Fruit fly (Drosophila melanogaster) whole organism, embryonic: ENCODE results near the gene scpr-B.

Source experiments
- Aef1 ChIP-seq: fragments of 200-800 bp; sonication (Bioruptor generic); IDR thresholded peaks from 3 replicates; pipeline ENCODE4 v1.3.6; 2022; ENCODE audit warnings: missing biosample characterization, missing genetic modification characterization
- B-H1 ChIP-seq: fragments of 200-800 bp; sonication (Bioruptor generic); IDR thresholded peaks from 3 replicates; pipeline ENCODE4 v1.3.6; 2022; ENCODE audit warnings: missing biosample characterization, missing genetic modification characterization
- CG12071 ChIP-seq: fragments of 200-800 bp; sonication (Bioruptor generic); optimal IDR thresholded peaks from 3 replicates; lab custom pipeline; 2018; ENCODE audit warnings: missing biosample characterization, mild to moderate bottlenecking, missing genetic modification characterization
- CG14667 ChIP-seq: fragments of 200-800 bp; sonication (Bioruptor generic); IDR thresholded peaks from 2 replicates; pipeline ENCODE4 v1.3.6; 2022; ENCODE audit warnings: missing biosample characterization, missing genetic modification characterization
- CG14965 ChIP-seq: fragments of 200-800 bp; sonication (Bioruptor generic); optimal IDR thresholded peaks from 2 replicates; lab custom pipeline; 2016; ENCODE audit warnings: missing biosample characterization, missing genetic modification characterization, borderline replicate concordance
- CG16779 ChIP-seq: fragments of 200-800 bp; sonication (Bioruptor generic); IDR thresholded peaks from 2 replicates; pipeline ENCODE4 v1.3.6; 2022; ENCODE audit warnings: missing biosample characterization, missing genetic modification characterization
- CG18764 ChIP-seq: fragments of 200-800 bp; sonication (Bioruptor generic); optimal IDR thresholded peaks from 3 replicates; lab custom pipeline; 2016; ENCODE audit warnings: missing biosample characterization, missing genetic modification characterization
- CG31365 ChIP-seq: fragments of 200-800 bp; sonication (Bioruptor generic); optimal IDR thresholded peaks from 2 replicates; lab custom pipeline; 2018; ENCODE audit warnings: missing biosample characterization, mild to moderate bottlenecking, missing genetic modification characterization
- CG31388 ChIP-seq: fragments of 200-800 bp; sonication (Bioruptor generic); optimal IDR thresholded peaks from 2 replicates; lab custom pipeline; 2016; ENCODE audit warnings: missing biosample characterization, missing genetic modification characterization
- CG3281 ChIP-seq: fragments of 200-800 bp; sonication (Bioruptor generic); optimal IDR thresholded peaks from 3 replicates; lab custom pipeline; 2017; ENCODE audit warnings: missing biosample characterization, mild to moderate bottlenecking, missing genetic modification characterization
- CG3407 ChIP-seq: fragments of 200-800 bp; sonication (Bioruptor generic); optimal IDR thresholded peaks from 2 replicates; lab custom pipeline; 2018; ENCODE audit warnings: missing biosample characterization, mild to moderate bottlenecking, missing genetic modification characterization
- CG3838 ChIP-seq: fragments of 200-800 bp; sonication (Bioruptor generic); optimal IDR thresholded peaks from 3 replicates; lab custom pipeline; 2016; ENCODE audit warnings: missing biosample characterization, missing genetic modification characterization
- CG42726 ChIP-seq: fragments of 200-800 bp; sonication (Bioruptor generic); IDR thresholded peaks from 2 replicates; pipeline ENCODE4 v1.3.6; 2022; ENCODE audit warnings: missing biosample characterization, missing genetic modification characterization; ENCODE audit not compliant: partially characterized antibody
- CG4424 ChIP-seq: fragments of 200-800 bp; sonication (Bioruptor generic); optimal IDR thresholded peaks from 3 replicates; lab custom pipeline; 2016; ENCODE audit warnings: missing biosample characterization, missing genetic modification characterization
- CG7271 ChIP-seq: fragments of 200-800 bp; sonication (Bioruptor generic); optimal IDR thresholded peaks from 2 replicates; lab custom pipeline; 2018; ENCODE audit warnings: missing biosample characterization, mild to moderate bottlenecking, missing genetic modification characterization, moderate library complexity
- CG7357 ChIP-seq: fragments of 200-800 bp; sonication (Bioruptor generic); IDR thresholded peaks from 3 replicates; pipeline ENCODE4 v1.3.6; 2022; ENCODE audit warnings: missing biosample characterization, missing genetic modification characterization
- CG7839 ChIP-seq: fragments of 200-800 bp; sonication (Bioruptor generic); optimal IDR thresholded peaks from 3 replicates; lab custom pipeline; 2018; ENCODE audit warnings: missing biosample characterization, mild to moderate bottlenecking, missing genetic modification characterization, moderate library complexity
- CG8765 ChIP-seq: fragments of 200-800 bp; sonication (Bioruptor generic); IDR thresholded peaks from 2 replicates; pipeline ENCODE4 v1.3.6; 2022; ENCODE audit warnings: missing biosample characterization, missing genetic modification characterization
- Camta ChIP-seq: fragments of 200-800 bp; sonication (Bioruptor generic); optimal IDR thresholded peaks from 2 replicates; lab custom pipeline; 2016; ENCODE audit warnings: missing biosample characterization, missing genetic modification characterization
- E2f2 ChIP-seq: fragments of 200-800 bp; sonication (Bioruptor generic); IDR thresholded peaks from 2 replicates; pipeline ENCODE4 v1.3.6; 2022; ENCODE audit warnings: missing biosample characterization, missing genetic modification characterization
- Elba2 ChIP-seq: fragments of 200-800 bp; sonication (Bioruptor generic); optimal IDR thresholded peaks from 3 replicates; lab custom pipeline; 2016; ENCODE audit warnings: missing biosample characterization, missing genetic modification characterization
- Hr3 ChIP-seq: fragments of 200-800 bp; sonication (Bioruptor generic); optimal IDR thresholded peaks from 3 replicates; lab custom pipeline; 2016; ENCODE audit warnings: missing biosample characterization, missing genetic modification characterization
- Nf-YB ChIP-seq: fragments of 200-800 bp; sonication (Bioruptor generic); optimal IDR thresholded peaks from 3 replicates; lab custom pipeline; 2019; ENCODE audit warnings: missing biosample characterization, mild to moderate bottlenecking, missing genetic modification characterization, moderate library complexity
- Optix ChIP-seq: fragments of 200-800 bp; sonication (Bioruptor generic); IDR thresholded peaks from 3 replicates; pipeline ENCODE4 v1.3.6; 2022; ENCODE audit warnings: missing biosample characterization, missing genetic modification characterization
- Ptx1 ChIP-seq: fragments of 200-800 bp; sonication (Bioruptor generic); IDR thresholded peaks from 2 replicates; pipeline ENCODE4 v1.3.6; 2022; ENCODE audit warnings: missing biosample characterization, missing genetic modification characterization
- Rx ChIP-seq: fragments of 200-800 bp; sonication (Bioruptor generic); IDR thresholded peaks from 2 replicates; pipeline ENCODE4 v1.3.6; 2022; ENCODE audit warnings: missing biosample characterization, missing genetic modification characterization
- Taf1 ChIP-seq: fragments of 200-800 bp; sonication (Bioruptor generic); IDR thresholded peaks from 2 replicates; pipeline ENCODE4 v1.3.6; 2022; ENCODE audit warnings: missing biosample characterization, missing genetic modification characterization
- ase ChIP-seq: fragments of 200-800 bp; sonication (Bioruptor generic); IDR thresholded peaks from 3 replicates; pipeline ENCODE4 v1.3.6; 2022; ENCODE audit warnings: missing biosample characterization, missing genetic modification characterization
- bbx ChIP-seq: fragments of 200-800 bp; sonication (Bioruptor generic); IDR thresholded peaks from 2 replicates; pipeline ENCODE4 v1.3.6; 2022; ENCODE audit warnings: missing biosample characterization, missing genetic modification characterization; ENCODE audit not compliant: partially characterized antibody
- bsh ChIP-seq, 2 experiments: fragments of 200-800 bp; sonication (Bioruptor generic); optimal IDR thresholded peaks; 2 replicates each; lab custom pipeline; 2017 to 2018; ENCODE audit warnings: mild to moderate bottlenecking in 2 of 2, missing biosample characterization in 2 of 2, missing genetic modification characterization in 2 of 2, moderate library complexity in 1 of 2
- cas ChIP-seq: fragments of 200-800 bp; sonication (Bioruptor generic); IDR thresholded peaks from 2 replicates; pipeline ENCODE4 v1.3.6; 2022; ENCODE audit warnings: missing biosample characterization, missing genetic modification characterization
- dan ChIP-seq: fragments of 200-800 bp; sonication (Bioruptor generic); IDR thresholded peaks from 2 replicates; pipeline ENCODE4 v1.3.6; 2022; ENCODE audit warnings: missing biosample characterization, missing genetic modification characterization
- fd102C ChIP-seq: fragments of 200-800 bp; sonication (Bioruptor generic); optimal IDR thresholded peaks from 2 replicates; lab custom pipeline; 2018; ENCODE audit warnings: missing biosample characterization, mild to moderate bottlenecking, missing genetic modification characterization, moderate library complexity
- fu2 ChIP-seq: fragments of 200-800 bp; sonication (Bioruptor generic); optimal IDR thresholded peaks from 2 replicates; lab custom pipeline; 2016; ENCODE audit warnings: missing biosample characterization, missing genetic modification characterization
- gsb-n ChIP-seq: fragments of 200-800 bp; sonication (Bioruptor generic); optimal IDR thresholded peaks from 3 replicates; lab custom pipeline; 2018; ENCODE audit warnings: missing biosample characterization, mild to moderate bottlenecking, missing genetic modification characterization
- hb ChIP-seq: fragments of 200-800 bp; sonication (Bioruptor generic); IDR thresholded peaks from 3 replicates; pipeline ENCODE4 v1.3.6; 2022; ENCODE audit warnings: missing biosample characterization, missing genetic modification characterization; ENCODE audit not compliant: partially characterized antibody
- lov ChIP-seq, 2 experiments: fragments of 200-800 bp in 1 of 2; fragments of >200 bp in 1 of 2; sonication (Bioruptor generic) in 1 of 2; IDR thresholded peaks in 1 of 2; optimal IDR thresholded peaks in 1 of 2; 2 replicates in 1 of 2; 3 replicates in 1 of 2; pipeline versions ENCODE4 v1.3.6 to Lab custom; 2017 to 2022; ENCODE audit warnings: missing biosample characterization in 1 of 2, missing genetic modification characterization in 1 of 2
- mam ChIP-seq: fragments of 200-800 bp; sonication (Bioruptor generic); optimal IDR thresholded peaks from 3 replicates; lab custom pipeline; 2016; ENCODE audit warnings: missing biosample characterization, missing genetic modification characterization
- nau ChIP-seq: fragments of 200-800 bp; sonication (Bioruptor generic); optimal IDR thresholded peaks from 3 replicates; lab custom pipeline; 2017; ENCODE audit warnings: missing biosample characterization, mild to moderate bottlenecking, missing genetic modification characterization, missing genetic modification reagents
- org-1 ChIP-seq: fragments of 200-800 bp; sonication (Bioruptor generic); optimal IDR thresholded peaks from 2 replicates; lab custom pipeline; 2017; ENCODE audit warnings: missing biosample characterization, missing genetic modification characterization
- p53 ChIP-seq: fragments of 200-800 bp; sonication (Bioruptor generic); optimal IDR thresholded peaks from 2 replicates; lab custom pipeline; 2016; ENCODE audit warnings: missing biosample characterization, missing genetic modification characterization
- pb ChIP-seq: fragments of 200-800 bp; sonication (Bioruptor generic); optimal IDR thresholded peaks from 3 replicates; lab custom pipeline; 2016; ENCODE audit warnings: missing biosample characterization, missing genetic modification characterization
- rib ChIP-seq: fragments of 200-800 bp; sonication (Bioruptor generic); IDR thresholded peaks from 2 replicates; pipeline ENCODE4 v1.3.6; 2022; ENCODE audit warnings: missing biosample characterization, missing genetic modification characterization
- sc ChIP-seq, 3 experiments: fragments of >200 bp in 2 of 3; fragments of 200-800 bp in 1 of 3; sonication (Bioruptor generic) in 1 of 3; optimal IDR thresholded peaks; 2 replicates in 2 of 3; 3 replicates in 1 of 3; lab custom pipeline; 2017; ENCODE audit warnings: mild to moderate bottlenecking in 1 of 3, missing biosample characterization in 1 of 3, missing genetic modification characterization in 1 of 3, missing genetic modification reagents in 1 of 3
- sisA ChIP-seq: fragments of 200-800 bp; sonication (Bioruptor generic); IDR thresholded peaks from 2 replicates; pipeline ENCODE4 v1.3.6; 2022; ENCODE audit warnings: missing biosample characterization, missing genetic modification characterization
- stwl ChIP-seq: fragments of 200-800 bp; sonication (Bioruptor generic); optimal IDR thresholded peaks from 3 replicates; lab custom pipeline; 2018; ENCODE audit warnings: missing biosample characterization, mild to moderate bottlenecking, missing genetic modification characterization, moderate library complexity
- tll ChIP-seq, 2 experiments: fragments of 200-800 bp in 1 of 2; fragments of >200 bp in 1 of 2; sonication (Bioruptor generic) in 1 of 2; optimal IDR thresholded peaks; 2 replicates each; lab custom pipeline; 2017 to 2019; ENCODE audit warnings: missing biosample characterization in 2 of 2, missing genetic modification characterization in 2 of 2, mild to moderate bottlenecking in 1 of 2, moderate library complexity in 1 of 2
- toy ChIP-seq: fragments of 200-800 bp; sonication (Bioruptor generic); IDR thresholded peaks from 2 replicates; pipeline ENCODE4 v1.3.6; 2022; ENCODE audit warnings: missing biosample characterization, missing genetic modification characterization
- trh ChIP-seq: fragments of 200-800 bp; sonication (Bioruptor generic); optimal IDR thresholded peaks from 2 replicates; lab custom pipeline; 2016; ENCODE audit warnings: missing biosample characterization, missing genetic modification characterization
- zfh2 ChIP-seq: fragments of 200-800 bp; sonication (Bioruptor generic); optimal IDR thresholded peaks from 2 replicates; lab custom pipeline; 2016; ENCODE audit warnings: missing biosample characterization, missing genetic modification characterization

Gene scpr-B

dm6 chr3R:11214449-11214950 lies 26.3 kb downstream of the scpr-B start, which contains the start of gene ZnT86D (continued):
- TF ChIP-seq Camta (GFP tag; lab: Kevin White, UChicago) (peak; percentile 35), Rx (GFP tag; lab: Robert Waterston, UW) (no peak), CG42726 (GFP tag; lab: Robert Waterston, UW) (no peak), CG16779 (GFP tag; lab: Robert Waterston, UW) (no peak), Elba2 (GFP tag; lab: Kevin White, UChicago) (peak; percentile 75), Ptx1 (peak; percentile 68), mam (GFP tag; lab: Kevin White, UChicago) (peak; percentile 60), CG31365 (tag; lab: Kevin White, UChicago) (no peak), CG18764 (no peak), nau (GFP tag; lab: Kevin White, UChicago) (no peak), CG4424 (GFP tag; lab: Kevin White, UChicago) (peak; percentile 37), tll (GFP tag; optimal IDR thresholded peaks at IDR 0.05; lab: Kevin White, UChicago) (peak; percentile 18 to 88), CG31388 (GFP tag; lab: Kevin White, UChicago) (no peak), B-H1 (no peak), CG7839 (peak; percentile 71), CG14965 (no peak), Aef1 (GFP tag; lab: Robert Waterston, UW) (peak; percentile 49; the same call in 2 of the 3 replicates), CG7357 (GFP tag; lab: Robert Waterston, UW) (peak; percentile 24; the same call in 1 of the 3 replicates), Nf-YB (peak; percentile 45), p53 (GFP tag; lab: Kevin White, UChicago) (no peak), lov (optimal IDR thresholded peaks at IDR 0.05; lab: Kevin White, UChicago) (no peak), lov (GFP tag; IDR thresholded peaks at IDR 0.05; lab: Robert Waterston, UW) (no peak), CG12071 (GFP tag; lab: Kevin White, UChicago) (no peak), E2f2 (peak; percentile 26; the same call in 1 of the 2 replicates), Taf1 (GFP tag; lab: Robert Waterston, UW) (no peak), gsb-n (tag; lab: Kevin White, UChicago) (peak; percentile 20), CG3838 (GFP tag; lab: Kevin White, UChicago) (peak; percentile 26), rib (no peak), bbx (no peak; the same call in 1 of the 2 replicates), zfh2 (GFP tag; lab: Kevin White, UChicago) (peak; percentile 72), CG7271 (tag; lab: Kevin White, UChicago) (no peak), sc (optimal IDR thresholded peaks at IDR 0.05; lab: Kevin White, UChicago) (no peak), sc (GFP tag; optimal IDR thresholded peaks at IDR 0.05; lab: Kevin White, UChicago) (peak; percentile 3), toy (GFP tag; lab: Robert Waterston, UW) (no peak), CG3281 (GFP tag; lab: Kevin White, UChicago) (peak; percentile 66), ase (GFP tag; lab: Robert Waterston, UW) (no peak), hb (GFP tag; lab: Robert Waterston, UW) (no peak), sisA (peak; percentile 35; the same call in 1 of the 2 replicates), Hr3 (peak; percentile 63), Optix (GFP tag; lab: Robert Waterston, UW) (no peak), cas (GFP tag; lab: Robert Waterston, UW) (no peak), org-1 (GFP tag; lab: Kevin White, UChicago) (no peak), dan (no peak), trh (GFP tag; lab: Kevin White, UChicago) (no peak), CG14667 (no peak), pb (GFP tag; lab: Kevin White, UChicago) (peak; percentile 48), CG8765 (no peak), fd102C (GFP tag; lab: Kevin White, UChicago) (no peak), bsh (GFP tag; optimal IDR thresholded peaks at IDR 0.05; lab: Kevin White, UChicago) (peak in 1 of 2 experiments; percentile 46), stwl (tag; lab: Kevin White, UChicago) (peak; percentile 58), CG3407 (GFP tag; lab: Kevin White, UChicago) (no peak), fu2 (GFP tag; lab: Kevin White, UChicago) (peak; percentile 42)
